Worm (Caenorhabditis elegans) whole organism, L4 larva: Measurements from ENCODE around the gene prp-38.
A peak's percentile ranks its signal among the peaks of the same experiment; 100 is the strongest.

Experiments
- F37D6.2 ChIP-seq: sonication (generic microtip); optimal IDR thresholded peaks from 2 replicates; lab custom pipeline; 2016; ENCODE audit warnings: mild to moderate bottlenecking, missing genetic modification characterization, missing compliant biosample characterization
- F44E2.7 ChIP-seq: fragments of 200-800 bp; sonication (Bioruptor generic); IDR thresholded peaks from 2 replicates; pipeline ENCODE4 v2.1.2; 2022; ENCODE audit warnings: missing genetic modification characterization, missing compliant biosample characterization
- R02D3.7 ChIP-seq: fragments of 150-350 bp; sonication (generic microtip); optimal IDR thresholded peaks from 3 replicates; lab custom pipeline; 2014; ENCODE audit warnings: missing biosample characterization, missing genetic modification characterization
- T20F7.1 ChIP-seq: fragments of 200-800 bp; sonication (Bioruptor generic); optimal IDR thresholded peaks from 2 replicates; lab custom pipeline; 2018; ENCODE audit warnings: mild to moderate bottlenecking, missing genetic modification characterization, missing compliant biosample characterization
- Y105C5A.15 ChIP-seq: fragments of 200-800 bp; sonication (Bioruptor generic); IDR thresholded peaks from 2 replicates; pipeline ENCODE4 v1.3.6; 2022; ENCODE audit warnings: missing genetic modification characterization, missing compliant biosample characterization
- aha-1 ChIP-seq: fragments of 150-350 bp; peaks from one replicate; lab custom pipeline; 2014; ENCODE audit warnings: missing biosample characterization, missing genetic modification characterization
- attf-4 ChIP-seq: sonication (generic microtip); optimal IDR thresholded peaks from 3 replicates; lab custom pipeline; 2017; ENCODE audit warnings: missing biosample characterization, missing genetic modification characterization
- ceh-20 ChIP-seq: fragments of 200-800 bp; sonication (Bioruptor generic); IDR thresholded peaks from 2 replicates; pipeline ENCODE4 v1.3.6; 2022; ENCODE audit warnings: missing genetic modification reagents, missing genetic modification characterization, missing compliant biosample characterization
- ceh-32 ChIP-seq: sonication (generic microtip); optimal IDR thresholded peaks from 2 replicates; lab custom pipeline; 2016; ENCODE audit warnings: mild to moderate bottlenecking, missing genetic modification characterization, missing compliant biosample characterization; ENCODE audit not compliant: poor library complexity
- ces-1 ChIP-seq: fragments of 150-350 bp; sonication (generic microtip); optimal IDR thresholded peaks from 4 replicates; lab custom pipeline; 2014; ENCODE audit warnings: missing biosample characterization, missing genetic modification reagents, missing genetic modification characterization
- daf-16 ChIP-seq, 3 experiments: sonication (generic microtip); optimal IDR thresholded peaks; 2 replicates each; lab custom pipeline; 2016 to 2017; ENCODE audit warnings: missing genetic modification characterization in 3 of 3, missing genetic modification reagents in 3 of 3, mild to moderate bottlenecking in 2 of 3, missing compliant biosample characterization in 2 of 3, missing biosample characterization in 1 of 3, moderate library complexity in 1 of 3
- daf-19 ChIP-seq: fragments of 200-800 bp; sonication (Bioruptor generic); conservative IDR thresholded peaks from 2 replicates; pipeline ENCODE4 v1.3.6; 2022; ENCODE audit warnings: missing genetic modification characterization, missing compliant biosample characterization
- dmd-6 ChIP-seq: fragments of 200-800 bp; sonication (Bioruptor generic); IDR thresholded peaks from 2 replicates; pipeline ENCODE4 v1.3.6; 2022; ENCODE audit warnings: missing genetic modification reagents, missing genetic modification characterization, missing compliant biosample characterization
- dve-1 ChIP-seq: sonication (generic microtip); optimal IDR thresholded peaks from 2 replicates; lab custom pipeline; 2017; ENCODE audit warnings: antibody characterized with exemption, mild to moderate bottlenecking, missing genetic modification characterization, missing compliant biosample characterization; ENCODE audit not compliant: insufficient read depth
- hlh-11 ChIP-seq: fragments of 200-800 bp; sonication (Bioruptor generic); optimal IDR thresholded peaks from 2 replicates; lab custom pipeline; 2018; ENCODE audit warnings: mild to moderate bottlenecking, missing genetic modification characterization, missing compliant biosample characterization
- hlh-30 ChIP-seq: sonication (generic microtip); optimal IDR thresholded peaks from 2 replicates; lab custom pipeline; 2017; ENCODE audit warnings: antibody characterized with exemption, mild to moderate bottlenecking, missing genetic modification characterization, missing compliant biosample characterization; ENCODE audit not compliant: insufficient read depth
- hmg-1.1 ChIP-seq: fragments of 200-800 bp; sonication (Bioruptor generic); IDR thresholded peaks from 2 replicates; pipeline ENCODE4 v1.3.6; 2022; ENCODE audit warnings: missing genetic modification reagents, missing genetic modification characterization, missing compliant biosample characterization
- lim-7 ChIP-seq: fragments of 200-800 bp; sonication (Bioruptor generic); IDR thresholded peaks from 2 replicates; pipeline ENCODE4 v1.3.6; 2022; ENCODE audit warnings: missing genetic modification characterization, missing compliant biosample characterization
- lin-1 ChIP-seq: fragments of 200-800 bp; sonication (Bioruptor generic); IDR thresholded peaks from 2 replicates; pipeline ENCODE4 v1.3.6; 2022; ENCODE audit warnings: missing genetic modification reagents, missing genetic modification characterization, missing compliant biosample characterization
- lin-15B ChIP-seq: fragments of 150-350 bp; sonication (generic microtip); optimal IDR thresholded peaks from 3 replicates; lab custom pipeline; 2014; ENCODE audit warnings: missing biosample characterization, missing genetic modification characterization
- lin-39 ChIP-seq: fragments of 150-350 bp; optimal IDR thresholded peaks from 2 replicates; lab custom pipeline; 2014; ENCODE audit warnings: missing biosample characterization, missing genetic modification reagents, missing genetic modification characterization
- mdl-1 ChIP-seq, 2 experiments: fragments of 150-350 bp in 1 of 2; sonication (generic microtip) in 1 of 2; optimal IDR thresholded peaks; 2 replicates each; lab custom pipeline; 2014 to 2017; ENCODE audit warnings: missing biosample characterization in 2 of 2, missing genetic modification characterization in 2 of 2
- mep-1 ChIP-seq: fragments of 150-350 bp; sonication (generic microtip); optimal IDR thresholded peaks from 3 replicates; lab custom pipeline; 2014; ENCODE audit warnings: missing biosample characterization, missing genetic modification characterization
- mxl-2 ChIP-seq: fragments of 200-800 bp; sonication (Bioruptor generic); conservative IDR thresholded peaks from 2 replicates; pipeline ENCODE4 v1.3.6; 2022; ENCODE audit warnings: missing genetic modification reagents, missing genetic modification characterization, missing compliant biosample characterization
- nhr-102 ChIP-seq: sonication (generic microtip); optimal IDR thresholded peaks from 2 replicates; lab custom pipeline; 2016; ENCODE audit warnings: mild to moderate bottlenecking, missing genetic modification characterization, moderate library complexity, missing compliant biosample characterization
- nhr-28 ChIP-seq: fragments of 150-350 bp; optimal IDR thresholded peaks from 2 replicates; lab custom pipeline; 2014; ENCODE audit warnings: missing biosample characterization, missing genetic modification characterization
- nhr-41 ChIP-seq: fragments of 200-800 bp; sonication (Bioruptor generic); IDR thresholded peaks from 2 replicates; pipeline ENCODE4 v1.3.6; 2022; ENCODE audit warnings: missing genetic modification reagents, missing genetic modification characterization, missing compliant biosample characterization
- nhr-48 ChIP-seq: sonication (generic microtip); optimal IDR thresholded peaks from 2 replicates; lab custom pipeline; 2016; ENCODE audit warnings: mild to moderate bottlenecking, missing genetic modification characterization, missing compliant biosample characterization
- nhr-76 ChIP-seq: fragments of 150-350 bp; optimal IDR thresholded peaks from 2 replicates; lab custom pipeline; 2014; ENCODE audit warnings: missing biosample characterization, missing genetic modification characterization
- nhr-77 ChIP-seq: fragments of 150-350 bp; optimal IDR thresholded peaks from 2 replicates; lab custom pipeline; 2014; ENCODE audit warnings: missing biosample characterization, missing genetic modification characterization
- pha-4 ChIP-seq, 2 experiments: fragments of 150-350 bp in 1 of 2; fragments of 200-800 bp in 1 of 2; sonication (Bioruptor generic) in 1 of 2; IDR thresholded peaks in 1 of 2; optimal IDR thresholded peaks in 1 of 2; 2 replicates each; pipeline versions ENCODE4 v1.3.6 to Lab custom; 2014 to 2022; ENCODE audit warnings: missing genetic modification characterization in 2 of 2, missing genetic modification reagents in 2 of 2, missing biosample characterization in 1 of 2, missing compliant biosample characterization in 1 of 2
- php-3 ChIP-seq: fragments of 200-800 bp; sonication (Bioruptor generic); IDR thresholded peaks from 2 replicates; pipeline ENCODE4 v1.3.6; 2022; ENCODE audit warnings: missing genetic modification reagents, missing genetic modification characterization, missing compliant biosample characterization
- pqm-1 ChIP-seq: sonication (generic microtip); optimal IDR thresholded peaks from 2 replicates; lab custom pipeline; 2017; ENCODE audit warnings: missing biosample characterization, missing genetic modification characterization
- saeg-2 ChIP-seq: fragments of 200-800 bp; sonication (Bioruptor generic); IDR thresholded peaks from 2 replicates; pipeline ENCODE4 v1.3.6; 2022; ENCODE audit warnings: missing genetic modification reagents, missing genetic modification characterization, missing compliant biosample characterization
- snpc-1.2 ChIP-seq: fragments of 200-800 bp; sonication (Bioruptor generic); IDR thresholded peaks from 2 replicates; pipeline ENCODE4 v1.3.6; 2022; ENCODE audit warnings: missing genetic modification reagents, missing genetic modification characterization, missing compliant biosample characterization
- spr-1 ChIP-seq: sonication (generic microtip); optimal IDR thresholded peaks from 2 replicates; lab custom pipeline; 2016; ENCODE audit warnings: mild to moderate bottlenecking, missing genetic modification characterization, missing compliant biosample characterization
- tra-1 ChIP-seq: fragments of 200-800 bp; sonication (Bioruptor generic); IDR thresholded peaks from 2 replicates; pipeline ENCODE4 v1.3.6; 2022; ENCODE audit warnings: missing genetic modification reagents, missing genetic modification characterization, missing compliant biosample characterization
- unc-62 ChIP-seq, 3 experiments: fragments of 150-350 bp in 1 of 3; sonication (generic microtip); optimal IDR thresholded peaks in 2 of 3; peaks in 1 of 3; 1 replicate in 1 of 3; 2 replicates in 2 of 3; lab custom pipeline; 2014 to 2017; ENCODE audit warnings: missing biosample characterization in 3 of 3, missing genetic modification characterization in 3 of 3, missing genetic modification reagents in 3 of 3, missing genotype in 1 of 3
- ztf-7 ChIP-seq: fragments of 150-350 bp; optimal IDR thresholded peaks from 2 replicates; lab custom pipeline; 2014; ENCODE audit warnings: missing biosample characterization, missing genetic modification characterization

prp-38 gene

DNA sequence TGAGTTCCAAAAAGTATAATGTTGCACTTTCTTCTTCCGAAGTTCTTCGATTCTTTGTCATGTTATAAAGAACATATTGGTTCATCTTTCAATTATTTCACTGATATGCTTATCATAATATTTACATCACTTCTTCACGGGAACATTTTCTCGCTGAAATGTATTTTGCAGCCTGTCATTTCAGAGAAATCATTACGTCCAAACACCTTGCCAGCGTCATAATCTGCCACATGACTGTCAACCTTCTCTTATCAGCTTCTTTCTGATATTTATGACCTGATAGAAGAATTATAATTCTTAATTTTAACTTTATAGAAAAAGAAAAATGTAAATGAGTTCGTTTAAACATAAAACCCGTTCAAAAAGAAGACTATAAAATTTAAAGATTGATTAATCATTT, 3.8 kb downstream of the prp-38 start (continued):
- no peak for TF ChIP-seq ceh-32
- TF ChIP-seq T20F7.1 (GFP tag; lab: Kevin White, UChicago): peak; percentile 34

DNA sequence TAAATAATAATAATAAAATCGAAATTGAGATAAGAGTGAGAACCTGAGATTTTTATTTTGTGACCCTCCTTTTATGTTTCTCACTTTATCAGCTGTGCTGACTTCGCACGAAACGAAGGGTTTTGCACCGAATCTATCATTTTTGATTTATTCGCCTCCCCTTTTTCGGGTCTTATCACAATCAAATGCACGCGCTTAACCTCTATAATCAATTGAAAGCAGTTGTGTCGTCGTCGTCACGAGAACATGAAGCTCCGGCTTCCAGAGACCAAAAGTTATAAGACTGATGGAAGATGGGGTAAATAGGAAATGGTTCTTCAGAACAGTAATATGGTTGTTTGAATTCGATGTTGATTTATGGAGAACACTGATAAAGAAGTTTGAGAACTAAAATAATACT, 4.7 kb downstream of the prp-38 start, which contains the start of gene D1054.18:
Gene D1054.18, minus strand, starts transcription at position 45 of the 400 bp plus-strand sequence.
- TF ChIP-seq ces-1 (GFP tag; lab: Kevin White, UChicago): no peak
- TF ChIP-seq tra-1 (GFP tag; lab: Robert Waterston, UW): peak; percentile 66; the same call in 1 of the 2 replicates
- no peak for TF ChIP-seq mxl-2 (GFP tag; lab: Robert Waterston, UW)
- no peak for TF ChIP-seq ztf-7 (tag; lab: Kevin White, UChicago)
- TF ChIP-seq hlh-11 (tag; lab: Kevin White, UChicago): peak; percentile 91
- no peak for TF ChIP-seq daf-19 (GFP tag; lab: Robert Waterston, UW)
- TF ChIP-seq F44E2.7 (GFP tag; lab: Robert Waterston, UW): no peak
- TF ChIP-seq F37D6.2 (tag; lab: Kevin White, UChicago): no peak
- peak; percentile 97 for TF ChIP-seq php-3 (GFP tag; lab: Robert Waterston, UW)
- no peak for TF ChIP-seq nhr-76 (tag; lab: Kevin White, UChicago)
- TF ChIP-seq hlh-30: peak; percentile 55
- no peak for TF ChIP-seq R02D3.7 (tag; lab: Kevin White, UChicago)
- peak; percentile 84 for TF ChIP-seq nhr-28 (tag; lab: Kevin White, UChicago)
- TF ChIP-seq nhr-48 (tag; lab: Kevin White, UChicago): peak; percentile 30
- TF ChIP-seq snpc-1.2 (GFP tag; lab: Robert Waterston, UW): no peak
- no peak for TF ChIP-seq spr-1
- TF ChIP-seq ceh-20: peak; percentile 63; the same call in 1 of the 2 replicates
- TF ChIP-seq nhr-41: peak; percentile 85
- TF ChIP-seq lin-39 (tag; lab: Kevin White, UChicago): no peak
- TF ChIP-seq pqm-1 (tag; lab: Kevin White, UChicago): peak; percentile 93
- peak; percentile 51 to 96 for TF ChIP-seq unc-62 (GFP tag; optimal IDR thresholded peaks at IDR 0.05 in 1 of 2; lab: Kevin White, UChicago)
- TF ChIP-seq unc-62 (tag; optimal IDR thresholded peaks at IDR 0.05; lab: Kevin White, UChicago): no peak
- TF ChIP-seq hmg-1.1 (GFP tag; lab: Robert Waterston, UW): no peak
- no peak for TF ChIP-seq daf-16 (GFP tag; optimal IDR thresholded peaks at IDR 0.05; lab: Kevin White, UChicago)
- peak; percentile 89 for TF ChIP-seq daf-16 (tag; optimal IDR thresholded peaks at IDR 0.05; lab: Kevin White, UChicago)
- no peak for TF ChIP-seq attf-4 (tag; lab: Kevin White, UChicago)
- peak; percentile 42; the same call in 1 of the 2 replicates for TF ChIP-seq saeg-2
- peak; percentile 67 for TF ChIP-seq dve-1 (tag; lab: Kevin White, UChicago)
- TF ChIP-seq aha-1 (tag; lab: Kevin White, UChicago): peak; percentile 36
- TF ChIP-seq mep-1 (tag; lab: Kevin White, UChicago): no peak
- TF ChIP-seq dmd-6: peak; percentile 95
- peak; percentile 66; the same call in 1 of the 2 replicates for TF ChIP-seq lin-1 (GFP tag; lab: Robert Waterston, UW)
- no peak for TF ChIP-seq lim-7 (GFP tag; lab: Robert Waterston, UW)
- TF ChIP-seq lin-15B (tag; lab: Kevin White, UChicago): no peak
- peak; percentile 27; the same call in 1 of the 2 replicates for TF ChIP-seq pha-4 (GFP tag; IDR thresholded peaks at IDR 0.05; lab: Robert Waterston, UW)
- TF ChIP-seq pha-4 (tag; optimal IDR thresholded peaks at IDR 0.05; lab: Kevin White, UChicago): no peak
- TF ChIP-seq Y105C5A.15 (GFP tag; lab: Robert Waterston, UW): no peak
- TF ChIP-seq nhr-77 (tag; lab: Kevin White, UChicago): peak; percentile 64
- TF ChIP-seq mdl-1 (tag; optimal IDR thresholded peaks at IDR 0.05; lab: Kevin White, UChicago): peak in 1 of 2 experiments; percentile 39
- peak; percentile 42 for TF ChIP-seq nhr-102 (tag; lab: Kevin White, UChicago)
